Worm (Caenorhabditis elegans) whole organism, early embryonic: Measurements from ENCODE around the gene ZK945.7.

Experiments
- B0310.2 ChIP-seq: sonication (generic microtip); optimal IDR thresholded peaks from 2 replicates; lab custom pipeline; 2016; ENCODE audit warnings: mild to moderate bottlenecking, missing genetic modification characterization, missing compliant biosample characterization
- F13C5.2 ChIP-seq: sonication (generic microtip); optimal IDR thresholded peaks from 2 replicates; lab custom pipeline; 2017; ENCODE audit warnings: mild to moderate bottlenecking, missing genetic modification characterization, inconsistent platforms, missing compliant biosample characterization
- aly-1 ChIP-seq: sonication (generic microtip); optimal IDR thresholded peaks from 2 replicates; lab custom pipeline; 2016; ENCODE audit warnings: missing genetic modification characterization, missing compliant biosample characterization
- ama-1 ChIP-seq: fragments of 150-350 bp; optimal IDR thresholded peaks from 2 replicates; lab custom pipeline; 2014
- ceh-13 ChIP-seq: fragments of 200-800 bp; sonication (Bioruptor generic); optimal IDR thresholded peaks from 2 replicates; lab custom pipeline; 2018; ENCODE audit warnings: mild to moderate bottlenecking, missing genetic modification characterization, missing compliant biosample characterization
- ceh-36 ChIP-seq: sonication (generic microtip); optimal IDR thresholded peaks from 2 replicates; lab custom pipeline; 2016; ENCODE audit warnings: missing genetic modification characterization, inconsistent platforms, missing compliant biosample characterization
- ets-7 ChIP-seq: sonication (generic microtip); optimal IDR thresholded peaks from 2 replicates; lab custom pipeline; 2016; ENCODE audit warnings: missing genotype, missing genetic modification characterization, missing compliant biosample characterization
- flt-1 ChIP-seq: fragments of 200-800 bp; sonication (Bioruptor generic); IDR thresholded peaks from 2 replicates; pipeline ENCODE4 v1.3.6; 2022; ENCODE audit warnings: missing genetic modification characterization, missing compliant biosample characterization
- hmbx-1 ChIP-seq: sonication (generic microtip); optimal IDR thresholded peaks from 2 replicates; lab custom pipeline; 2016; ENCODE audit warnings: mild to moderate bottlenecking, missing genetic modification characterization, missing compliant biosample characterization
- hmg-4 ChIP-seq: fragments of 200-800 bp; sonication (Bioruptor generic); optimal IDR thresholded peaks from 2 replicates; lab custom pipeline; 2018; ENCODE audit warnings: mild to moderate bottlenecking, missing genetic modification characterization, missing compliant biosample characterization
- hnd-1 ChIP-seq: sonication (generic microtip); optimal IDR thresholded peaks from 2 replicates; lab custom pipeline; 2016; ENCODE audit warnings: missing genetic modification characterization, missing compliant biosample characterization
- pes-1 ChIP-seq: fragments of 200-800 bp; sonication (Bioruptor generic); IDR thresholded peaks from 2 replicates; pipeline ENCODE4 v1.3.6; 2022; ENCODE audit warnings: missing genetic modification reagents, missing genetic modification characterization, missing compliant biosample characterization
- scrt-1 ChIP-seq: fragments of 200-800 bp; sonication (Bioruptor generic); IDR thresholded peaks from 2 replicates; pipeline ENCODE4 v1.3.6; 2022; ENCODE audit warnings: missing genetic modification characterization, missing compliant biosample characterization
- sea-1 ChIP-seq: fragments of 200-800 bp; sonication (Bioruptor generic); conservative IDR thresholded peaks from 2 replicates; pipeline ENCODE4 v1.3.6; 2022; ENCODE audit warnings: missing genetic modification characterization, missing compliant biosample characterization
- tbx-11 ChIP-seq: fragments of 200-800 bp; sonication (Bioruptor generic); IDR thresholded peaks from 2 replicates; pipeline ENCODE4 v1.3.6; 2022; ENCODE audit warnings: missing genetic modification characterization, missing compliant biosample characterization
- tbx-37 ChIP-seq: fragments of 200-800 bp; sonication (Bioruptor generic); conservative IDR thresholded peaks from 2 replicates; pipeline ENCODE4 v1.3.6; 2022; ENCODE audit warnings: missing genetic modification reagents, missing genetic modification characterization, missing compliant biosample characterization
- tra-4 ChIP-seq: sonication (generic microtip); optimal IDR thresholded peaks from 2 replicates; lab custom pipeline; 2017; ENCODE audit warnings: missing genetic modification characterization, missing compliant biosample characterization

The ZK945.7 gene

DNA sequence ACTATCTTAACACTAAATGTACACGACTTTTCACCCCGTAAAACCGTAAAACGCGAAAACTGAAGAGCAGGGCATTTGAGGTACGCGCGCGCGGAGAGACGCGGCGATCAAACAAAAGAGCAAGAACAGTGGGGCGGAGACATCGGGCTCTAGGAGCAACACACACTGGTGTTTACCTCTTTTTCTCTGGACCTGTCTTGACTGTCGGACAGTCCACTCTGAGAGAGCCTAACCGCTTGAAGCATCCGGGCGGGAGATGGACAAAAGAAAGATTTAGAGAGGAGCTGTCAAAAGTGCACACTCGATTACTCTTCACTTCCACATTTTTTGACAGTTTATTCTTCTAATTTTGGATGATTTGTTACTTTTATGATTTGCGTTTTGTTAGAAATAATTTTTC is 28.5 kb upstream of the ZK945.7 start:
- TF ChIP-seq aly-1 (tag; lab: Kevin White, UChicago) (no peak), B0310.2 (no peak), ceh-13 (GFP tag; lab: Kevin White, UChicago) (no peak), tbx-11 (no peak), sea-1 (GFP tag; lab: Robert Waterston, UW) (no peak), hmg-4 (no peak), tbx-37 (GFP tag; lab: Robert Waterston, UW) (no peak), F13C5.2 (no peak), flt-1 (GFP tag; lab: Robert Waterston, UW) (no peak), scrt-1 (GFP tag; lab: Robert Waterston, UW) (no peak), pes-1 (GFP tag; lab: Robert Waterston, UW) (no peak), ama-1 (lab: Kevin White, UChicago) (no peak), ets-7 (tag; lab: Kevin White, UChicago) (no peak), hnd-1 (no peak), hmbx-1 (tag; lab: Kevin White, UChicago) (no peak), tra-4 (tag; lab: Kevin White, UChicago) (no peak), ceh-36 (no peak)

DNA sequence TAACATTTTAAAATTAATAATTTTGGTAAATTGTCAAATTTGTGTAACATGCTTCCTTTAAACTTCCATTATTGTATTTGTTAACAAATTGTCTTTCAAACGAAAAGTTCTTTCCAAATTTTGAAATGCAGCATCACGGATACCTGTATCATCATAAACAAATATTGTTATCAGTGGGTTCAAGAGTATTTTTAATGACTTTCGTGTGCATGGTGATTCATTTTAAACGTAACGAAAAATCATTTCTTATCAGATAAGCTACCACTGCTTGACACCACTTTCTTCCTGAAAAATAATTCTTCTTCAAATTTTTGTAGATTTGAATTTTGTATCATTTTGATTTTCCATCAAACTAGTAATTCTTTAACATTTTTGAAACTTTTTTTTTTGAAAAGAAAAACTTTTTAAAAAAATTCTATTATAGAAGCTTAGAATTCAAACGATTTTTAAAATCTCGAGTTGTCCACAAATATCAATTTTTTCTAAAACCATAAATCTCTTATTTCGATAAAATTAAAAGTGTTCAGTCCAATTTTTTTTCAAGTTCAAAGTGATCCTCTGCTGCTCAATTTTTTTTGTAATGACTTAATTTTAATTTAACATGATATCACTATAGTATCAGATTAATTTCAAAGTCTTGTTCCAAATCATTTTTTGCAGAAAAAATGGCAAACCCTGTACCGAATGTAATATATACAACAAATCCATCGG is 26.2 kb upstream of the ZK945.7 start, which contains the start of gene F27E5.9:
F27E5.9 (plus strand) TSS at position 661 of the 711 bp plus-strand sequence.
- TF ChIP-seq flt-1 (GFP tag; lab: Robert Waterston, UW): no peak
- TF ChIP-seq ceh-13 (GFP tag; lab: Kevin White, UChicago): no peak
- TF ChIP-seq tbx-11: no peak
- no peak for TF ChIP-seq ets-7 (tag; lab: Kevin White, UChicago)
- no peak for TF ChIP-seq pes-1 (GFP tag; lab: Robert Waterston, UW)
- no peak for TF ChIP-seq ceh-36

DNA sequence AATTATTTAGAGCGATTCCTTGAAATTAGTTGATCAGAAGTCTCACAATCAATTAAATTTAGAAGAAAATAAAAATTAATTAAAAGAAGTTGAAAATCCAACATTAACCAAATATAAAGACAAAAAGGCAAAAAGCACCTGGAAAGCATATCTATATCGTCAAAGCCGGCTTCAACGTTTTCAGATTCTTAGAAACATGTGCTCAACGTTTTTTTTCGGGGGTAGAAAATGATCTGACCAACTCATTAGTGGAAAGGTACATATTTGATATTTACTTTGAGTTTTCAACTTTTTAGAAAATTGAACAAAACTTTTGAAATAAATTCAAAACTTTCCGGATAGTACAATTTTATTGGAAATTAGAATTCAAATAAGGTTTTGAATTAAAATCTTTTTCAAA is 24.5 kb upstream of the ZK945.7 start:
- TF ChIP-seq scrt-1 (GFP tag; lab: Robert Waterston, UW): no peak
- TF ChIP-seq tbx-11: no peak
- TF ChIP-seq sea-1 (GFP tag; lab: Robert Waterston, UW): no peak
- no peak for TF ChIP-seq hmg-4
- no peak for TF ChIP-seq ceh-13 (GFP tag; lab: Kevin White, UChicago)
- TF ChIP-seq ceh-36: no peak
- TF ChIP-seq tbx-37 (GFP tag; lab: Robert Waterston, UW): no peak
- TF ChIP-seq hnd-1: no peak
- no peak for TF ChIP-seq B0310.2
- no peak for TF ChIP-seq hmbx-1 (tag; lab: Kevin White, UChicago)
- TF ChIP-seq ets-7 (tag; lab: Kevin White, UChicago): no peak
- no peak for TF ChIP-seq F13C5.2
- TF ChIP-seq flt-1 (GFP tag; lab: Robert Waterston, UW): no peak
- no peak for TF ChIP-seq ama-1 (lab: Kevin White, UChicago)
- no peak for TF ChIP-seq tra-4 (tag; lab: Kevin White, UChicago)
- no peak for TF ChIP-seq aly-1 (tag; lab: Kevin White, UChicago)
- no peak for TF ChIP-seq pes-1 (GFP tag; lab: Robert Waterston, UW)

- TF ChIP-seq ceh-13 (GFP tag; lab: Kevin White, UChicago) (no peak), tbx-37 (GFP tag; lab: Robert Waterston, UW) (no peak), sea-1 (GFP tag; lab: Robert Waterston, UW) (no peak), ceh-36 (no peak)
Observed at ce11 chrII:10131760-10132159, 23.5 kb upstream of the ZK945.7 start, which contains the start of gene F27E5.5. TSS of gene F27E5.5 (minus strand) at chrII:10131860.

DNA sequence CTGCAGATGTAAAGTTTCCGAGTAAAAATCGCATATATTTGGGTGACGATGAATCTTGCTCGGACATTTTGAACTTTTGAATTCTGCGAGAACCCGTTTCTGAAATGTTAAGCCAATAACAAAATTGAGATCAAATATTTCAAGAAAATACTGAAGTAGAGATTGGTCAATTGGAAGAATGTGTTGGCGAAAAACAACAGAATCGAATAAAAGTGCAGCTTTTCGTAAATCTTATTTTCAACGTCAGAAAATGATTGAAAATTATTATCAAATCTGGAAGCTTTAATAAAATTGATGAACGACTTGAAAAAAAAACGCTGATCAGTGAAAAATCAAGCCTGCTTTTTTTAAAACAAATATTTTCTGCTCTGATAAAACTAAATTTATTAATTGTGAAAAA is 19.1 kb upstream of the ZK945.7 start, which contains the start of gene F27E5.8:
F27E5.8 (minus strand) TSS at position 101 of the 400 bp plus-strand sequence.
- TF ChIP-seq ets-7 (tag; lab: Kevin White, UChicago): no peak
- TF ChIP-seq aly-1 (tag; lab: Kevin White, UChicago): no peak
- TF ChIP-seq tbx-37 (GFP tag; lab: Robert Waterston, UW): no peak
- TF ChIP-seq tra-4 (tag; lab: Kevin White, UChicago): no peak
- no peak for TF ChIP-seq pes-1 (GFP tag; lab: Robert Waterston, UW)
- TF ChIP-seq hnd-1: no peak
- TF ChIP-seq tbx-11: no peak
- TF ChIP-seq hmg-4: no peak
- TF ChIP-seq hmbx-1 (tag; lab: Kevin White, UChicago): no peak
- no peak for TF ChIP-seq flt-1 (GFP tag; lab: Robert Waterston, UW)
- no peak for TF ChIP-seq ceh-36
- no peak for TF ChIP-seq sea-1 (GFP tag; lab: Robert Waterston, UW)
- no peak for TF ChIP-seq ama-1 (lab: Kevin White, UChicago)
- no peak for TF ChIP-seq F13C5.2
- TF ChIP-seq scrt-1 (GFP tag; lab: Robert Waterston, UW): no peak
- no peak for TF ChIP-seq ceh-13 (GFP tag; lab: Kevin White, UChicago)
- no peak for TF ChIP-seq B0310.2

ce11 chrII:10122465-10122864 is 14.2 kb upstream of the ZK945.7 start, which contains the start of gene F27E5.7:
TSS of gene F27E5.7 (plus strand) at chrII:10122765.
- TF ChIP-seq pes-1 (GFP tag; lab: Robert Waterston, UW) (no peak), ceh-13 (GFP tag; lab: Kevin White, UChicago) (no peak), hmg-4 (no peak), sea-1 (GFP tag; lab: Robert Waterston, UW) (no peak), ceh-36 (no peak), B0310.2 (no peak), aly-1 (tag; lab: Kevin White, UChicago) (no peak), scrt-1 (GFP tag; lab: Robert Waterston, UW) (no peak), ama-1 (lab: Kevin White, UChicago) (no peak), tra-4 (tag; lab: Kevin White, UChicago) (no peak), flt-1 (GFP tag; lab: Robert Waterston, UW) (no peak), hnd-1 (no peak), F13C5.2 (no peak), hmbx-1 (tag; lab: Kevin White, UChicago) (no peak)

- no peak for TF ChIP-seq scrt-1 (GFP tag; lab: Robert Waterston, UW)
- no peak for TF ChIP-seq pes-1 (GFP tag; lab: Robert Waterston, UW)
- TF ChIP-seq ceh-13 (GFP tag; lab: Kevin White, UChicago): no peak
- TF ChIP-seq hmbx-1 (tag; lab: Kevin White, UChicago): no peak
- no peak for TF ChIP-seq ama-1 (lab: Kevin White, UChicago)
- TF ChIP-seq flt-1 (GFP tag; lab: Robert Waterston, UW): no peak
- no peak for TF ChIP-seq ets-7 (tag; lab: Kevin White, UChicago)
- no peak for TF ChIP-seq sea-1 (GFP tag; lab: Robert Waterston, UW)
- no peak for TF ChIP-seq hnd-1
- TF ChIP-seq B0310.2: no peak
- no peak for TF ChIP-seq aly-1 (tag; lab: Kevin White, UChicago)
- TF ChIP-seq ceh-36: no peak
- TF ChIP-seq tbx-11: no peak
Observed at ce11 chrII:10121725-10122124, 13.4 kb upstream of the ZK945.7 start, which contains the start of gene lov-1. TSS of gene lov-1 (minus strand) at chrII:10121825.
